Worm (Caenorhabditis elegans) whole organism, dauer: ENCODE data around the gene T26C5.5.

ENCODE experiments used
- unc-62 ChIP-seq: sonication (generic microtip); optimal IDR thresholded peaks from 2 replicates; lab custom pipeline; 2017; ENCODE audit warnings: missing biosample characterization, missing genetic modification reagents, missing genetic modification characterization

The T26C5.5 gene

DNA sequence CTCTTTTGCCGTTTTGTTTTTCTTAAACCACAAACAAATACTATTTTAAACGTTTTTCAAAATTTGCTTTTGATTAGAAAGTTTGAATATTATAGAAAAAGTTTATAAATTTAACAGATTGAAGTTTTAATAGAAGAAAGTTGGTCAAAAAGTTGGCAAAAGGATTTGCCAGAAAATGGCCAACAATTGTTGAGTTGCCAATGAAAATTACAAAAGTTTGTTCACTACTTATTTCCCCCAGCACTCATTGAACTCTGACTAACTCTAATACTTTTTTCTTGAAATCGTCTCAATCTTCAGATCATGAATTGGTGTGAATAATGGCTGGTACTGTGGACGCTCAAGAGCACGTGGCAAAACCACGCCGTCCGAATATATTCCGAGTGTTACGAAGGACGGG, 36.5 kb downstream of the T26C5.5 start, which contains the start of gene ZK1067.4:
TSS of gene ZK1067.4 (plus strand) at position 301 of the 400 bp plus-strand sequence.
- no peak for TF ChIP-seq unc-62 (GFP tag; lab: Kevin White, UChicago)

DNA sequence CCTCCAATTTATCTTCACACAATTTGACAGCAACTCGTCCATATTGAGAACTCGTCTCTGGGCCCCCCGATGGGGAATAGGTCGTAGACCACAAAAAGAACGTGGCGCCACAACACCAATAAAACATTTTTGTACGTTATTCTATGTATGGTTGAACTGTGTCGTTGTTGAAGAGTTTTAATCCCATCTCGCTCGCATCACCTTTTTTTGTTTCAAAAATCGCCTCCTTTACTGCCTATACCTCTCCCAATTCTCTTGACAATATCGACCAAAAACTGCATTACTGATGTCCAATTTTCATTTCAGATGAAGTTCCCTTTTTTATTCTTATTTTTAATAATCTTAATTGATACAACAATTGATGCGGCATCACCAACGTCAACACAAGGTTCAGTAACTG, 49.3 kb downstream of the T26C5.5 start, which contains the start of gene let-23:
TSS of gene let-23 (plus strand) at position 301 of the 400 bp plus-strand sequence.
- no peak for TF ChIP-seq unc-62 (GFP tag; lab: Kevin White, UChicago)

DNA sequence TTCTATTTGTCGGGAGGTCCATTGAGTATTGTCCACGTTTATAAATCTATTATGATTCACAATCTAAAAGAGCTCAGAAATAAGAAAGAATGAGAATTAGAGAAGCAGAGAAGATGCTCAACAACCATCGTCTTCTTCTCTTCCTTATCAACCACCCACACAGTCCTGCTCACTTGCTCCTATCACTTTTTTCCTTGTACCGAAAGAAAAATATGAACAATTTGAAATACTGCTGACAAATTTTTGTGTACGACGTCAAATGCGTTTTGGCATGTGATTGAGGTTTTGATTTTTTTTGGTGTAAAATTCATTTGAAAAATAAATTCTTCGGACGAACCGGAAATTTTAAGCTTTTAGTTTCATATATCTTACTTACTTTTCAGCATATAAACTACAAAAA, 50.2 kb downstream of the T26C5.5 start:
- TF ChIP-seq unc-62 (GFP tag; lab: Kevin White, UChicago) = no peak
